Fruit fly (Drosophila melanogaster) whole organism, embryonic: Measurements from ENCODE around the gene CG43347.

Experiments
- Asciz ChIP-seq: fragments of 200-800 bp; sonication (Bioruptor generic); optimal IDR thresholded peaks from 2 replicates; lab custom pipeline; 2017; ENCODE audit warnings: missing biosample characterization, mild to moderate bottlenecking, missing genetic modification characterization, missing genetic modification reagents
- Blimp-1 ChIP-seq: fragments of 200-800 bp; sonication (Bioruptor generic); optimal IDR thresholded peaks from 3 replicates; lab custom pipeline; 2018; ENCODE audit warnings: missing biosample characterization, missing genetic modification characterization, mild to moderate bottlenecking, moderate library complexity, missing genetic modification reagents
- CG11247 ChIP-seq: fragments of 200-800 bp; sonication (Bioruptor generic); IDR thresholded peaks from 2 replicates; pipeline ENCODE4 v1.3.6; 2022; ENCODE audit warnings: missing biosample characterization, missing genetic modification characterization
- CG11504 ChIP-seq: fragments of 200-800 bp; sonication (Bioruptor generic); optimal IDR thresholded peaks from 3 replicates; lab custom pipeline; 2019; ENCODE audit warnings: missing biosample characterization, mild to moderate bottlenecking, missing genetic modification characterization, moderate library complexity
- CG12299 ChIP-seq: fragments of 200-800 bp; sonication (Bioruptor generic); optimal IDR thresholded peaks from 2 replicates; lab custom pipeline; 2018; ENCODE audit warnings: missing biosample characterization, mild to moderate bottlenecking, missing genetic modification characterization
- CG13894 ChIP-seq: fragments of 200-800 bp; sonication (Bioruptor generic); optimal IDR thresholded peaks from 3 replicates; lab custom pipeline; 2018; ENCODE audit warnings: missing biosample characterization, mild to moderate bottlenecking, missing genetic modification characterization, moderate library complexity
- CG17359 ChIP-seq: fragments of 200-800 bp; sonication (Bioruptor generic); optimal IDR thresholded peaks from 3 replicates; lab custom pipeline; 2018; ENCODE audit warnings: missing biosample characterization, mild to moderate bottlenecking, missing genetic modification characterization, moderate library complexity
- CG17568 ChIP-seq: fragments of 200-800 bp; sonication (Bioruptor generic); optimal IDR thresholded peaks from 2 replicates; lab custom pipeline; 2018; ENCODE audit warnings: missing biosample characterization, mild to moderate bottlenecking, missing genetic modification characterization, moderate library complexity
- CG17829 ChIP-seq: fragments of 200-800 bp; optimal IDR thresholded peaks from 2 replicates; lab custom pipeline; 2019; ENCODE audit warnings: missing biosample characterization, mild to moderate bottlenecking, missing genetic modification characterization, moderate library complexity
- CG18011 ChIP-seq: fragments of 200-800 bp; sonication (Bioruptor generic); optimal IDR thresholded peaks from 2 replicates; lab custom pipeline; 2017; ENCODE audit warnings: missing biosample characterization, missing genetic modification characterization, mild to moderate bottlenecking, moderate library complexity, missing genotype
- CG2199 ChIP-seq: fragments of 200-800 bp; sonication (Bioruptor generic); IDR thresholded peaks from 3 replicates; pipeline ENCODE4 v1.3.6; 2022; ENCODE audit warnings: missing biosample characterization, missing genetic modification characterization
- CG31441 ChIP-seq: fragments of 200-800 bp; sonication (Bioruptor generic); IDR thresholded peaks from 2 replicates; pipeline ENCODE4 v1.3.6; 2022; ENCODE audit warnings: missing biosample characterization, missing genetic modification characterization
- CG42726 ChIP-seq: fragments of 200-800 bp; sonication (Bioruptor generic); IDR thresholded peaks from 2 replicates; pipeline ENCODE4 v1.3.6; 2022; ENCODE audit warnings: missing biosample characterization, missing genetic modification characterization; ENCODE audit not compliant: partially characterized antibody
- CG4707 ChIP-seq: fragments of 200-800 bp; sonication (Bioruptor generic); optimal IDR thresholded peaks from 2 replicates; lab custom pipeline; 2018; ENCODE audit warnings: missing biosample characterization, mild to moderate bottlenecking, missing genetic modification characterization, moderate library complexity
- CG7987 ChIP-seq: fragments of 200-800 bp; sonication (Bioruptor generic); optimal IDR thresholded peaks from 2 replicates; lab custom pipeline; 2018; ENCODE audit warnings: missing biosample characterization, mild to moderate bottlenecking, missing genetic modification characterization, moderate library complexity
- D19A ChIP-seq: fragments of 200-800 bp; optimal IDR thresholded peaks from 3 replicates; lab custom pipeline; 2019; ENCODE audit warnings: missing biosample characterization, mild to moderate bottlenecking, missing genetic modification characterization, moderate library complexity
- Doc3 ChIP-seq: fragments of 200-800 bp; sonication (Bioruptor generic); IDR thresholded peaks from 3 replicates; pipeline ENCODE4 v1.3.6; 2022; ENCODE audit warnings: missing biosample characterization, missing genetic modification characterization; ENCODE audit not compliant: partially characterized antibody
- H2.0 ChIP-seq: fragments of 200-800 bp; sonication (Bioruptor generic); IDR thresholded peaks from 2 replicates; pipeline ENCODE4 v1.3.6; 2022; ENCODE audit warnings: missing biosample characterization, missing genetic modification characterization
- HHEX ChIP-seq: fragments of 200-800 bp; sonication (Bioruptor generic); optimal IDR thresholded peaks from 3 replicates; lab custom pipeline; 2017; ENCODE audit warnings: missing biosample characterization, mild to moderate bottlenecking, missing genetic modification characterization, missing genetic modification reagents
- HLHmδ ChIP-seq: fragments of 200-800 bp; sonication (Bioruptor generic); optimal IDR thresholded peaks from 2 replicates; lab custom pipeline; 2018; ENCODE audit warnings: missing biosample characterization, mild to moderate bottlenecking, missing genetic modification characterization, moderate library complexity
- Hmx ChIP-seq: fragments of 200-800 bp; sonication (Bioruptor generic); optimal IDR thresholded peaks from 2 replicates; lab custom pipeline; 2016; ENCODE audit warnings: missing biosample characterization, missing genetic modification characterization
- Hr39 ChIP-seq: fragments of >200 bp; optimal IDR thresholded peaks from 2 replicates; lab custom pipeline; 2017
- Mad ChIP-seq: fragments of 200-800 bp; sonication (Bioruptor generic); optimal IDR thresholded peaks from 2 replicates; lab custom pipeline; 2016; ENCODE audit warnings: missing biosample characterization, missing genetic modification characterization
- Neu2 ChIP-seq: fragments of 200-800 bp; sonication (Bioruptor generic); optimal IDR thresholded peaks from 3 replicates; lab custom pipeline; 2016; ENCODE audit warnings: missing biosample characterization, missing genetic modification characterization, borderline replicate concordance
- Nf-YB ChIP-seq: fragments of 200-800 bp; sonication (Bioruptor generic); optimal IDR thresholded peaks from 3 replicates; lab custom pipeline; 2019; ENCODE audit warnings: missing biosample characterization, mild to moderate bottlenecking, missing genetic modification characterization, moderate library complexity
- Opbp ChIP-seq: fragments of 200-800 bp; sonication (Bioruptor generic); IDR thresholded peaks from 3 replicates; pipeline ENCODE4 v1.3.6; 2022; ENCODE audit warnings: missing biosample characterization, missing genetic modification characterization; ENCODE audit not compliant: partially characterized antibody
- Optix ChIP-seq: fragments of 200-800 bp; sonication (Bioruptor generic); IDR thresholded peaks from 3 replicates; pipeline ENCODE4 v1.3.6; 2022; ENCODE audit warnings: missing biosample characterization, missing genetic modification characterization
- Pdp1 ChIP-seq, 2 experiments: fragments of 200-800 bp; sonication (Bioruptor generic); optimal IDR thresholded peaks; 3 replicates each; lab custom pipeline; 2016; ENCODE audit warnings: missing biosample characterization in 2 of 2, missing genetic modification characterization in 2 of 2, mild to moderate bottlenecking in 1 of 2, moderate library complexity in 1 of 2
- Ravus ChIP-seq: fragments of 200-800 bp; sonication (Bioruptor generic); IDR thresholded peaks from 2 replicates; pipeline ENCODE4 v1.3.6; 2022; ENCODE audit warnings: missing biosample characterization, missing genetic modification characterization
- Rfx ChIP-seq: fragments of 200-800 bp; sonication (Bioruptor generic); IDR thresholded peaks from 2 replicates; pipeline ENCODE4 v1.3.6; 2022; ENCODE audit warnings: missing biosample characterization, missing genetic modification characterization
- Usf ChIP-seq: fragments of 200-800 bp; sonication (Bioruptor generic); optimal IDR thresholded peaks from 2 replicates; lab custom pipeline; 2017; ENCODE audit warnings: missing genotype, missing biosample characterization, missing genetic modification characterization
- Xbp1 ChIP-seq: fragments of 200-800 bp; sonication (Bioruptor generic); optimal IDR thresholded peaks from 3 replicates; lab custom pipeline; 2016; ENCODE audit warnings: missing biosample characterization, mild to moderate bottlenecking, missing genetic modification characterization
- btn ChIP-seq: fragments of 200-800 bp; sonication (Bioruptor generic); optimal IDR thresholded peaks from 2 replicates; lab custom pipeline; 2016; ENCODE audit warnings: missing biosample characterization, missing genetic modification characterization
- chif ChIP-seq, 2 experiments: fragments of 200-800 bp; sonication (Bioruptor generic); optimal IDR thresholded peaks; 3 replicates each; lab custom pipeline; 2016; ENCODE audit warnings: missing biosample characterization in 2 of 2, missing genetic modification characterization in 2 of 2
- dm ChIP-seq: fragments of 200-800 bp; sonication (Bioruptor generic); optimal IDR thresholded peaks from 3 replicates; lab custom pipeline; 2016; ENCODE audit warnings: missing biosample characterization, missing genetic modification characterization
- h ChIP-seq: fragments of >200 bp; optimal IDR thresholded peaks from 2 replicates; lab custom pipeline; 2017
- kni ChIP-seq: fragments of 200-800 bp; sonication (Bioruptor generic); optimal IDR thresholded peaks from 3 replicates; lab custom pipeline; 2017; ENCODE audit warnings: mild to moderate bottlenecking, missing biosample characterization, missing genetic modification reagents, missing genetic modification characterization
- lab ChIP-seq: fragments of 200-800 bp; sonication (Bioruptor generic); optimal IDR thresholded peaks from 3 replicates; lab custom pipeline; 2017; ENCODE audit warnings: missing biosample characterization, missing genetic modification characterization, mild to moderate bottlenecking, moderate library complexity, missing genetic modification reagents
- lilli ChIP-seq: fragments of 200-800 bp; sonication (Bioruptor generic); optimal IDR thresholded peaks from 3 replicates; lab custom pipeline; 2016; ENCODE audit warnings: missing biosample characterization, missing genetic modification characterization
- lov ChIP-seq, 2 experiments: fragments of 200-800 bp in 1 of 2; fragments of >200 bp in 1 of 2; sonication (Bioruptor generic) in 1 of 2; IDR thresholded peaks in 1 of 2; optimal IDR thresholded peaks in 1 of 2; 2 replicates in 1 of 2; 3 replicates in 1 of 2; pipeline versions ENCODE4 v1.3.6 to Lab custom; 2017 to 2022; ENCODE audit warnings: missing biosample characterization in 1 of 2, missing genetic modification characterization in 1 of 2
- nau ChIP-seq: fragments of 200-800 bp; sonication (Bioruptor generic); optimal IDR thresholded peaks from 3 replicates; lab custom pipeline; 2017; ENCODE audit warnings: missing biosample characterization, mild to moderate bottlenecking, missing genetic modification characterization, missing genetic modification reagents
- peb ChIP-seq: fragments of 200-800 bp; sonication (Bioruptor generic); IDR thresholded peaks from 2 replicates; pipeline ENCODE4 v1.3.6; 2022; ENCODE audit warnings: missing biosample characterization, missing genetic modification characterization
- run ChIP-seq: fragments of 200-800 bp; sonication (Bioruptor generic); optimal IDR thresholded peaks from 3 replicates; lab custom pipeline; 2018; ENCODE audit warnings: missing biosample characterization, mild to moderate bottlenecking, missing genetic modification characterization
- slou ChIP-seq: fragments of 200-800 bp; sonication (Bioruptor generic); optimal IDR thresholded peaks from 3 replicates; lab custom pipeline; 2016; ENCODE audit warnings: missing biosample characterization, missing genetic modification characterization
- sna ChIP-seq: fragments of 200-800 bp; sonication (Bioruptor generic); IDR thresholded peaks from 2 replicates; pipeline ENCODE4 v1.3.6; 2022; ENCODE audit warnings: missing biosample characterization, missing genetic modification characterization; ENCODE audit not compliant: partially characterized antibody
- tio ChIP-seq: fragments of 200-800 bp; sonication (Bioruptor generic); optimal IDR thresholded peaks from 2 replicates; lab custom pipeline; 2017; ENCODE audit warnings: missing biosample characterization, missing genetic modification characterization, inconsistent platforms
- tna ChIP-seq: fragments of 200-800 bp; sonication (Bioruptor generic); IDR thresholded peaks from 2 replicates; pipeline ENCODE4 v1.3.6; 2022; ENCODE audit warnings: missing biosample characterization, missing genetic modification characterization; ENCODE audit not compliant: partially characterized antibody
- tup ChIP-seq: fragments of 200-800 bp; sonication (Bioruptor generic); optimal IDR thresholded peaks from 2 replicates; lab custom pipeline; 2016; ENCODE audit warnings: missing biosample characterization, mild to moderate bottlenecking, missing genetic modification characterization, moderate library complexity
- usp ChIP-seq: fragments of >200 bp; optimal IDR thresholded peaks from 2 replicates; lab custom pipeline; 2017; ENCODE audit warnings: missing biosample characterization, missing genetic modification characterization
- vnd ChIP-seq: fragments of 200-800 bp; sonication (Bioruptor generic); IDR thresholded peaks from 3 replicates; pipeline ENCODE4 v1.3.6; 2022; ENCODE audit warnings: missing biosample characterization, missing genetic modification characterization; ENCODE audit not compliant: partially characterized antibody

Gene CG43347

dm6 chrX:10557432-10557831, 62.6 kb downstream of the CG43347 start (continued):
- no peak for TF ChIP-seq vnd
- peak; percentile 67 for TF ChIP-seq CG31441 (GFP tag; lab: Robert Waterston, UW)
- TF ChIP-seq Asciz: peak; percentile 31
- no peak for TF ChIP-seq CG17568 (GFP tag; lab: Kevin White, UChicago)
- no peak for TF ChIP-seq btn (GFP tag; lab: Kevin White, UChicago)
- no peak for TF ChIP-seq Opbp (GFP tag; lab: Robert Waterston, UW)
- TF ChIP-seq CG42726 (GFP tag; lab: Robert Waterston, UW): no peak
- no peak for TF ChIP-seq h (lab: Kevin White, UChicago)
- no peak for TF ChIP-seq Neu2 (GFP tag; lab: Kevin White, UChicago)
- TF ChIP-seq Usf (GFP tag; lab: Kevin White, UChicago): no peak
- no peak for TF ChIP-seq HHEX (GFP tag; lab: Kevin White, UChicago)
- TF ChIP-seq D19A: peak; percentile 63
- TF ChIP-seq CG7987 (GFP tag; lab: Kevin White, UChicago): no peak
- no peak for TF ChIP-seq Doc3 (GFP tag; lab: Robert Waterston, UW)
- peak; percentile 9; the same call in 1 of the 2 replicates for TF ChIP-seq H2.0 (GFP tag; lab: Robert Waterston, UW)
- TF ChIP-seq CG11247 (GFP tag; lab: Robert Waterston, UW): no peak
- TF ChIP-seq lilli: no peak
- no peak for TF ChIP-seq tna (GFP tag; lab: Robert Waterston, UW)
- peak; percentile 42 for TF ChIP-seq Xbp1 (GFP tag; lab: Kevin White, UChicago)
- TF ChIP-seq Pdp1 (GFP tag; optimal IDR thresholded peaks at IDR 0.05; lab: Kevin White, UChicago): no peak
- TF ChIP-seq nau: peak; percentile 16
- TF ChIP-seq Mad (GFP tag; lab: Kevin White, UChicago): no peak
- TF ChIP-seq lov (optimal IDR thresholded peaks at IDR 0.05; lab: Kevin White, UChicago): no peak
- TF ChIP-seq lov (GFP tag; IDR thresholded peaks at IDR 0.05; lab: Robert Waterston, UW): no peak
- no peak for TF ChIP-seq HLHmδ (GFP tag; lab: Kevin White, UChicago)
- TF ChIP-seq run (tag; lab: Kevin White, UChicago): no peak
- no peak for TF ChIP-seq Nf-YB (GFP tag; lab: Kevin White, UChicago)
- no peak for TF ChIP-seq Ravus (GFP tag; lab: Robert Waterston, UW)
- no peak for TF ChIP-seq tup (GFP tag; lab: Kevin White, UChicago)
- TF ChIP-seq CG17359: peak; percentile 36
- TF ChIP-seq CG4707 (GFP tag; lab: Kevin White, UChicago): peak; percentile 0
- TF ChIP-seq sna (GFP tag; lab: Robert Waterston, UW): no peak; the same call in 1 of the 2 replicates
- TF ChIP-seq Optix (GFP tag; lab: Robert Waterston, UW): peak; percentile 38; the same call in 1 of the 3 replicates
- peak; percentile 22 for TF ChIP-seq tio
- peak; percentile 12 for TF ChIP-seq lab (GFP tag; lab: Kevin White, UChicago)
- 0 out of 2 replicates have a peak, but pooled peaks have one; percentile 9 for TF ChIP-seq Rfx (GFP tag; lab: Robert Waterston, UW)
- TF ChIP-seq Hmx: no peak
- TF ChIP-seq CG11504 (tag; lab: Kevin White, UChicago): peak; percentile 61
- TF ChIP-seq dm (GFP tag; lab: Kevin White, UChicago): no peak
- peak; percentile 49 for TF ChIP-seq CG17829 (tag; lab: Kevin White, UChicago)
- TF ChIP-seq Blimp-1: peak; percentile 69
- TF ChIP-seq CG18011: no peak
- TF ChIP-seq usp (GFP tag; lab: Kevin White, UChicago): no peak
- no peak for TF ChIP-seq CG12299 (tag; lab: Kevin White, UChicago)
- TF ChIP-seq peb (GFP tag; lab: Robert Waterston, UW): 0 out of 2 replicates have a peak, but pooled peaks have one; percentile 35
- no peak for TF ChIP-seq kni (GFP tag; lab: Kevin White, UChicago)
- no peak for TF ChIP-seq Hr39 (lab: Kevin White, UChicago)
- TF ChIP-seq chif (GFP tag; optimal IDR thresholded peaks at IDR 0.05; lab: Kevin White, UChicago): no peak
- no peak for TF ChIP-seq CG13894
- no peak for TF ChIP-seq slou (GFP tag; lab: Kevin White, UChicago)
- no peak for TF ChIP-seq CG2199
